Worm (Caenorhabditis elegans) whole organism, L3 larva: ENCODE data around the gene srh-274.
"Not testable (repeated sequence)": the region's sequence is repeated elsewhere in the genome, so short reads cannot be mapped to it uniquely, and the experiment has no call there.

Source experiments
- ZK546.5 ChIP-seq: sonication (generic microtip); optimal IDR thresholded peaks from 2 replicates; lab custom pipeline; 2017; ENCODE audit warnings: missing biosample characterization, missing genetic modification characterization
- aly-2 ChIP-seq: fragments of 150-350 bp; optimal IDR thresholded peaks from 2 replicates; lab custom pipeline; 2014; ENCODE audit warnings: missing biosample characterization, missing genetic modification characterization
- ceh-28 ChIP-seq: fragments of 150-350 bp; optimal IDR thresholded peaks from 2 replicates; lab custom pipeline; 2014; ENCODE audit warnings: missing biosample characterization, missing genetic modification reagents, missing genetic modification characterization
- ceh-82 ChIP-seq: fragments of 150-350 bp; optimal IDR thresholded peaks from 2 replicates; lab custom pipeline; 2014; ENCODE audit warnings: missing biosample characterization, missing genetic modification characterization
- egl-27 ChIP-seq: sonication (generic microtip); optimal IDR thresholded peaks from 4 replicates; lab custom pipeline; 2017; ENCODE audit warnings: missing biosample characterization, missing genetic modification reagents, missing genetic modification characterization
- egl-5 ChIP-seq: fragments of 150-350 bp; optimal IDR thresholded peaks from 2 replicates; lab custom pipeline; 2017; ENCODE audit warnings: missing biosample characterization, missing genetic modification reagents, missing genetic modification characterization, inconsistent platforms
- elt-2 ChIP-seq: sonication (generic microtip); optimal IDR thresholded peaks from 2 replicates; lab custom pipeline; 2016; ENCODE audit warnings: missing genetic modification reagents, mild to moderate bottlenecking, missing genetic modification characterization, missing compliant biosample characterization
- elt-3 ChIP-seq, 3 experiments: fragments of 150-350 bp in 1 of 3; sonication (generic microtip) in 2 of 3; optimal IDR thresholded peaks; 2 replicates in 2 of 3; 4 replicates in 1 of 3; lab custom pipeline; 2014 to 2017; ENCODE audit warnings: missing biosample characterization in 3 of 3, missing genetic modification characterization in 3 of 3
- fos-1 ChIP-seq: fragments of 150-350 bp; optimal IDR thresholded peaks from 2 replicates; lab custom pipeline; 2014; ENCODE audit warnings: missing biosample characterization, missing genetic modification characterization
- hmg-11 ChIP-seq: sonication (generic microtip); optimal IDR thresholded peaks from 2 replicates; lab custom pipeline; 2016; ENCODE audit warnings: missing genetic modification characterization, missing compliant biosample characterization
- jun-1 ChIP-seq: fragments of 150-350 bp; optimal IDR thresholded peaks from 2 replicates; lab custom pipeline; 2014; ENCODE audit warnings: missing biosample characterization, missing genetic modification reagents, missing genetic modification characterization
- lin-15B ChIP-seq: fragments of 150-350 bp; optimal IDR thresholded peaks from 2 replicates; lab custom pipeline; 2014; ENCODE audit warnings: missing biosample characterization, missing genetic modification characterization
- lin-39 ChIP-seq: fragments of 150-350 bp; optimal IDR thresholded peaks from 2 replicates; lab custom pipeline; 2018; ENCODE audit warnings: missing biosample characterization, missing genetic modification reagents, missing genetic modification characterization
- lsy-12 ChIP-seq: sonication (generic microtip); optimal IDR thresholded peaks from 2 replicates; lab custom pipeline; 2016; ENCODE audit warnings: mild to moderate bottlenecking, missing genetic modification characterization, missing compliant biosample characterization
- mdl-1 ChIP-seq: fragments of 150-350 bp; optimal IDR thresholded peaks from 2 replicates; lab custom pipeline; 2014; ENCODE audit warnings: missing biosample characterization, missing genetic modification characterization
- mml-1 ChIP-seq: fragments of 150-350 bp; sonication (generic microtip); optimal IDR thresholded peaks from 3 replicates; lab custom pipeline; 2014; ENCODE audit warnings: missing biosample characterization, missing genetic modification characterization
- nfya-1 ChIP-seq: sonication (generic microtip); optimal IDR thresholded peaks from 2 replicates; lab custom pipeline; 2017; ENCODE audit warnings: missing genetic modification characterization, mild to moderate bottlenecking, missing compliant biosample characterization, antibody characterized with exemption, moderate library complexity; ENCODE audit not compliant: insufficient read depth
- nhr-12 ChIP-seq: fragments of 150-350 bp; optimal IDR thresholded peaks from 2 replicates; lab custom pipeline; 2014; ENCODE audit warnings: missing biosample characterization, missing genetic modification characterization
- nhr-23 ChIP-seq: fragments of 150-350 bp; optimal IDR thresholded peaks from 2 replicates; lab custom pipeline; 2014; ENCODE audit warnings: missing biosample characterization, missing genetic modification reagents, missing genetic modification characterization
- nhr-237 ChIP-seq: fragments of 150-350 bp; optimal IDR thresholded peaks from 2 replicates; lab custom pipeline; 2014; ENCODE audit warnings: missing biosample characterization, missing genetic modification characterization
- nhr-28 ChIP-seq: fragments of 150-350 bp; optimal IDR thresholded peaks from 2 replicates; lab custom pipeline; 2014; ENCODE audit warnings: missing biosample characterization, missing genetic modification characterization
- nhr-67 ChIP-seq: fragments of 150-350 bp; optimal IDR thresholded peaks from 2 replicates; lab custom pipeline; 2014; ENCODE audit warnings: missing biosample characterization, missing genetic modification characterization
- nhr-76 ChIP-seq: fragments of 150-350 bp; sonication (generic microtip); optimal IDR thresholded peaks from 5 replicates; lab custom pipeline; 2014; ENCODE audit warnings: missing biosample characterization, missing genetic modification characterization
- nhr-77 ChIP-seq: fragments of 150-350 bp; optimal IDR thresholded peaks from 2 replicates; lab custom pipeline; 2014; ENCODE audit warnings: missing biosample characterization, missing genetic modification characterization
- pha-4 ChIP-seq: fragments of 150-350 bp; optimal IDR thresholded peaks from 2 replicates; lab custom pipeline; 2014; ENCODE audit warnings: missing biosample characterization, missing genetic modification reagents, missing genetic modification characterization
- sea-2 ChIP-seq: fragments of 150-350 bp; sonication (generic microtip); optimal IDR thresholded peaks from 4 replicates; lab custom pipeline; 2014; ENCODE audit warnings: missing biosample characterization, missing genetic modification reagents, missing genetic modification characterization
- skn-1 ChIP-seq: fragments of 150-350 bp; optimal IDR thresholded peaks from 2 replicates; lab custom pipeline; 2014; ENCODE audit warnings: missing biosample characterization, missing genetic modification characterization
- snpc-4 ChIP-seq: fragments of 150-350 bp; optimal IDR thresholded peaks from 2 replicates; lab custom pipeline; 2014; ENCODE audit warnings: missing biosample characterization, missing genetic modification characterization
- tbx-2 ChIP-seq: sonication (generic microtip); optimal IDR thresholded peaks from 2 replicates; lab custom pipeline; 2016; ENCODE audit warnings: mild to moderate bottlenecking, missing genetic modification characterization, missing compliant biosample characterization
- unc-62 ChIP-seq: fragments of 150-350 bp; sonication (generic microtip); optimal IDR thresholded peaks from 4 replicates; lab custom pipeline; 2014; ENCODE audit warnings: missing biosample characterization, missing genetic modification reagents, missing genetic modification characterization
- zag-1 ChIP-seq: fragments of 150-350 bp; optimal IDR thresholded peaks from 2 replicates; lab custom pipeline; 2014; ENCODE audit warnings: missing biosample characterization, missing genetic modification characterization
- ztf-11 ChIP-seq: fragments of 150-350 bp; optimal IDR thresholded peaks from 2 replicates; lab custom pipeline; 2014; ENCODE audit warnings: missing biosample characterization, missing genetic modification characterization
- ztf-4 ChIP-seq: fragments of 150-350 bp; optimal IDR thresholded peaks from 2 replicates; lab custom pipeline; 2014; ENCODE audit warnings: missing biosample characterization, missing genetic modification characterization

Gene srh-274

DNA sequence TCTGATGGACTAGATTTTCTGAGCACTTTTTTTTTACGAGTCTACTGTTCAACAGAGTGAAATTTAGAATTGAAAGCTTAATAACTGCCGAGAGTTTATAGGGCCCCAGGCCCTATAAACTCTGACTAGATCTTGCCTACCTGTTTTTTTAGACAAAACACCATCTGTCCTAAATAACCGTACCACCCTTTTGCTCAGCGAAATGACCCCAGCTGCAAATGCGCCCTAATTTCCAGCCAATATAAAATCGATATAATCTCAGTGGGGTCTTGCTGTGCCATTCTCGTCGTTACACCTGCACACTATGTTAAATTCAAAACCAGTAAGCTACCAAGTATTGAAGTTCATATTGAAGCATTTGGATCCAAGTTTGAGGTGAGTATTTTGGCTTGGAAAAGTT, 8.9 kb upstream of the srh-274 start, which contains the start of gene fbxc-14:
Gene fbxc-14 (plus strand): TSS at position 301 of the 400 bp plus-strand sequence.
- no peak for TF ChIP-seq elt-3 (tag; optimal IDR thresholded peaks at IDR 0.05; lab: Kevin White, UChicago)
- no peak for TF ChIP-seq nhr-237 (tag; lab: Kevin White, UChicago)
- TF ChIP-seq lin-15B (tag; lab: Kevin White, UChicago) = no peak
- no peak for TF ChIP-seq lin-39 (tag; lab: Kevin White, UChicago)
- TF ChIP-seq egl-27 = no peak
- TF ChIP-seq ZK546.5 (tag; lab: Kevin White, UChicago) = no peak
- no peak for TF ChIP-seq snpc-4 (tag; lab: Kevin White, UChicago)
- TF ChIP-seq ztf-4 (tag; lab: Kevin White, UChicago) = no peak
- TF ChIP-seq mdl-1 (tag; lab: Kevin White, UChicago) = no peak
- TF ChIP-seq nhr-12 = no peak
- TF ChIP-seq unc-62 (GFP tag; lab: Kevin White, UChicago) = no peak
- no peak for TF ChIP-seq nfya-1 (tag; lab: Kevin White, UChicago)
- no peak for TF ChIP-seq hmg-11 (tag; lab: Kevin White, UChicago)
- no peak for TF ChIP-seq zag-1 (tag; lab: Kevin White, UChicago)
- TF ChIP-seq ceh-82 (tag; lab: Kevin White, UChicago) = no peak
- no peak for TF ChIP-seq nhr-76 (tag; lab: Kevin White, UChicago)
- no peak for TF ChIP-seq pha-4 (tag; lab: Kevin White, UChicago)
- TF ChIP-seq, all 47 proteins: peak for 0

ce11 chrII:979135-979534, 3.8 kb upstream of the srh-274 start, which contains the start of the genes fbxc-17 and fbxc-15:
fbxc-17 (minus strand) TSS chrII:979235.
fbxc-15 (plus strand) TSS chrII:979423.
- TF ChIP-seq fos-1 (tag; lab: Kevin White, UChicago) (no peak), ZK546.5 (tag; lab: Kevin White, UChicago) (no peak), nhr-67 (tag; lab: Kevin White, UChicago) (no peak), nhr-28 (tag; lab: Kevin White, UChicago) (no peak), nhr-237 (tag; lab: Kevin White, UChicago) (no peak), tbx-2 (no peak), nhr-23 (tag; lab: Kevin White, UChicago) (no peak), skn-1 (no peak), ceh-28 (tag; lab: Kevin White, UChicago) (no peak), ztf-4 (tag; lab: Kevin White, UChicago) (no peak), egl-27 (no peak), mdl-1 (tag; lab: Kevin White, UChicago) (no peak), ceh-82 (tag; lab: Kevin White, UChicago) (no peak), unc-62 (GFP tag; lab: Kevin White, UChicago) (no peak)

- TF ChIP-seq elt-3 (tag; optimal IDR thresholded peaks at IDR 0.05; lab: Kevin White, UChicago); ztf-11 (tag; lab: Kevin White, UChicago); pha-4 (tag; lab: Kevin White, UChicago): not testable (repeated sequence)
- TF ChIP-seq, all 47 proteins: peak for 0; not testable (repeated sequence) for 47
Measured at ce11 chrII:985703-986102, 2.8 kb downstream of the srh-274 start, which contains the start of gene fbxc-40. fbxc-40 (plus strand) TSS chrII:986003.

DNA sequence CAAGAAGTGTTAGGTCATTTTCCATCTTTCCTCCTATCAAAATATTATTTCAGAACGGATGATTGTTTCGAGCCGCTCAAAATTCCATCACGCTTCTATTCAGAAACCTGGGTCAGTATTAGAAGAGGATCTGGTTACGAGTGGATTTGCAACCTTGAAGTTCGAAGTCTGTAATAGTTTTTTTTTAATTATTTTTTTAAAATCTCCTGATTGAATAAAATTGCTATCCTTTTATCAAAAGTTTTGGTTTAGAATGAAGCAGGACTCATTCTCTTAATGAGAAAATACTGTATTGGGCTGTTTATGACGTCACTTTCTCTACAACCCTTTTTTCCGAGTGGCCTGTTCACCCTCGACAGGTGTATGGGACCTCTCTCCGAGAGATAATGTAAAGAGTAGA, 5.5 kb downstream of the srh-274 start, which contains the start of gene fbxc-39:
Gene fbxc-39 (plus strand): TSS at position 301 of the 400 bp plus-strand sequence.
- TF ChIP-seq elt-3 (tag; optimal IDR thresholded peaks at IDR 0.05; lab: Kevin White, UChicago) (no peak), nhr-76 (tag; lab: Kevin White, UChicago) (no peak), aly-2 (tag; lab: Kevin White, UChicago) (no peak), skn-1 (no peak), nhr-77 (no peak), nhr-28 (tag; lab: Kevin White, UChicago) (no peak), egl-27 (no peak), nhr-67 (tag; lab: Kevin White, UChicago) (no peak), sea-2 (GFP tag; lab: Kevin White, UChicago) (no peak), pha-4 (tag; lab: Kevin White, UChicago) (no peak), lin-15B (tag; lab: Kevin White, UChicago) (no peak), nhr-23 (tag; lab: Kevin White, UChicago) (no peak), mml-1 (tag; lab: Kevin White, UChicago) (no peak)

- TF ChIP-seq egl-27 = no peak
- no peak for TF ChIP-seq nfya-1 (tag; lab: Kevin White, UChicago)
- TF ChIP-seq lin-39 (tag; lab: Kevin White, UChicago) = no peak
- TF ChIP-seq elt-2 = no peak
- no peak for TF ChIP-seq egl-5
- no peak for TF ChIP-seq nhr-28 (tag; lab: Kevin White, UChicago)
- no peak for TF ChIP-seq sea-2 (GFP tag; lab: Kevin White, UChicago)
- TF ChIP-seq tbx-2 = no peak
- TF ChIP-seq lsy-12 (tag; lab: Kevin White, UChicago) = no peak
- no peak for TF ChIP-seq jun-1 (tag; lab: Kevin White, UChicago)
- no peak for TF ChIP-seq mdl-1 (tag; lab: Kevin White, UChicago)
Measured at ce11 chrII:991300-991699, 8.4 kb downstream of the srh-274 start, which contains the start of gene fbxc-42. fbxc-42 (plus strand) TSS chrII:991600.
